Worm (Caenorhabditis elegans) whole organism, mixed stage, embryonic: ENCODE data around the gene C12D8.21.

Experiments
- bed-3 ChIP-seq: fragments of 200-800 bp; sonication (Bioruptor generic); optimal IDR thresholded peaks from 3 replicates; lab custom pipeline; 2018; ENCODE audit warnings: mild to moderate bottlenecking, missing genetic modification characterization, moderate library complexity, missing compliant biosample characterization
- blmp-1 ChIP-seq: fragments of 150-350 bp; optimal IDR thresholded peaks from 2 replicates; lab custom pipeline; 2014; ENCODE audit warnings: missing biosample characterization, missing genetic modification characterization
- ceh-39 ChIP-seq: fragments of 150-350 bp; optimal IDR thresholded peaks from 2 replicates; lab custom pipeline; 2014; ENCODE audit warnings: missing biosample characterization, missing genetic modification characterization
- ceh-43 ChIP-seq: fragments of 200-800 bp; sonication (Bioruptor generic); optimal IDR thresholded peaks from 2 replicates; lab custom pipeline; 2018; ENCODE audit warnings: mild to moderate bottlenecking, missing genetic modification characterization, moderate library complexity, missing compliant biosample characterization
- ceh-83 ChIP-seq: fragments of 200-800 bp; sonication (Bioruptor generic); optimal IDR thresholded peaks from 2 replicates; lab custom pipeline; 2018; ENCODE audit warnings: mild to moderate bottlenecking, missing genetic modification characterization, missing compliant biosample characterization
- cnd-1 ChIP-seq: fragments of 200-800 bp; sonication (Bioruptor generic); optimal IDR thresholded peaks from 2 replicates; lab custom pipeline; 2018; ENCODE audit warnings: mild to moderate bottlenecking, missing genetic modification characterization, missing compliant biosample characterization
- elt-1 ChIP-seq: sonication (generic microtip); optimal IDR thresholded peaks from 2 replicates; lab custom pipeline; 2017; ENCODE audit warnings: missing genetic modification characterization, mild to moderate bottlenecking, missing compliant biosample characterization, antibody characterized with exemption, moderate library complexity, borderline replicate concordance; ENCODE audit not compliant: insufficient read depth
- elt-3 ChIP-seq: fragments of 150-350 bp; optimal IDR thresholded peaks from 2 replicates; lab custom pipeline; 2014; ENCODE audit warnings: missing biosample characterization, missing genetic modification characterization
- flh-1 ChIP-seq: fragments of 200-800 bp; sonication (Bioruptor generic); optimal IDR thresholded peaks from 2 replicates; lab custom pipeline; 2018; ENCODE audit warnings: mild to moderate bottlenecking, missing genetic modification characterization, moderate library complexity, missing compliant biosample characterization
- ham-2 ChIP-seq: fragments of 200-800 bp; sonication (Bioruptor generic); optimal IDR thresholded peaks from 2 replicates; lab custom pipeline; 2018; ENCODE audit warnings: mild to moderate bottlenecking, missing genetic modification characterization, missing compliant biosample characterization
- hlh-1 ChIP-seq: fragments of 150-350 bp; optimal IDR thresholded peaks from 2 replicates; lab custom pipeline; 2014; ENCODE audit warnings: missing biosample characterization, missing genetic modification reagents, missing genetic modification characterization
- lin-13 ChIP-seq: fragments of 150-350 bp; optimal IDR thresholded peaks from 2 replicates; lab custom pipeline; 2014; ENCODE audit warnings: missing biosample characterization, missing genetic modification characterization
- lin-32 ChIP-seq: fragments of 200-800 bp; sonication (Bioruptor generic); optimal IDR thresholded peaks from 2 replicates; lab custom pipeline; 2018; ENCODE audit warnings: mild to moderate bottlenecking, missing genetic modification characterization, missing compliant biosample characterization
- mep-1 ChIP-seq: fragments of 150-350 bp; optimal IDR thresholded peaks from 2 replicates; lab custom pipeline; 2017; ENCODE audit warnings: missing biosample characterization, missing genetic modification reagents, missing genetic modification characterization, inconsistent platforms
- mls-2 ChIP-seq: sonication (generic microtip); optimal IDR thresholded peaks from 2 replicates; lab custom pipeline; 2016; ENCODE audit warnings: mild to moderate bottlenecking, missing genetic modification characterization, moderate library complexity, missing compliant biosample characterization
- nhr-12 ChIP-seq: fragments of 150-350 bp; optimal IDR thresholded peaks from 2 replicates; lab custom pipeline; 2014; ENCODE audit warnings: missing biosample characterization, missing genetic modification characterization
- nhr-2 ChIP-seq: fragments of 150-350 bp; optimal IDR thresholded peaks from 2 replicates; lab custom pipeline; 2014; ENCODE audit warnings: missing biosample characterization, missing genetic modification characterization
- nhr-237 ChIP-seq: fragments of 150-350 bp; optimal IDR thresholded peaks from 2 replicates; lab custom pipeline; 2014; ENCODE audit warnings: missing biosample characterization, missing genetic modification characterization
- nhr-28 ChIP-seq: fragments of 150-350 bp; optimal IDR thresholded peaks from 2 replicates; lab custom pipeline; 2014; ENCODE audit warnings: missing biosample characterization, missing genetic modification characterization
- pha-4 ChIP-seq: fragments of 150-350 bp; optimal IDR thresholded peaks from 2 replicates; lab custom pipeline; 2018; ENCODE audit warnings: missing biosample characterization, missing genetic modification reagents, missing genetic modification characterization
- sem-2 ChIP-seq: fragments of 200-800 bp; sonication (Bioruptor generic); optimal IDR thresholded peaks from 2 replicates; lab custom pipeline; 2018; ENCODE audit warnings: mild to moderate bottlenecking, missing genetic modification characterization, missing compliant biosample characterization
- snpc-4 ChIP-seq: fragments of 150-350 bp; optimal IDR thresholded peaks from 2 replicates; lab custom pipeline; 2014; ENCODE audit warnings: missing biosample characterization, missing genetic modification characterization
- sptf-1 ChIP-seq: sonication (generic microtip); optimal IDR thresholded peaks from 2 replicates; lab custom pipeline; 2017; ENCODE audit warnings: mild to moderate bottlenecking, missing genetic modification characterization, moderate library complexity, missing compliant biosample characterization
- unc-120 ChIP-seq: sonication (generic microtip); optimal IDR thresholded peaks from 2 replicates; lab custom pipeline; 2017; ENCODE audit warnings: missing genetic modification characterization, missing compliant biosample characterization; ENCODE audit not compliant: poor library complexity, severe bottlenecking
- unc-62 ChIP-seq: fragments of 150-350 bp; optimal IDR thresholded peaks from 2 replicates; lab custom pipeline; 2014; ENCODE audit warnings: missing biosample characterization, missing genetic modification reagents, missing genetic modification characterization
- zip-8 ChIP-seq: fragments of 150-350 bp; optimal IDR thresholded peaks from 2 replicates; lab custom pipeline; 2014; ENCODE audit warnings: missing biosample characterization, missing genetic modification characterization
- ztf-11 ChIP-seq: fragments of 150-350 bp; optimal IDR thresholded peaks from 2 replicates; lab custom pipeline; 2014; ENCODE audit warnings: missing biosample characterization, missing genetic modification characterization

The C12D8.21 gene

ce11 chrV:10220605-10221004 lies 20.4 kb downstream of the C12D8.21 start, which contains the start of gene C12D8.13:
C12D8.13 (minus strand) TSS chrV:10220705.
- TF ChIP-seq nhr-237 (tag; lab: Kevin White, UChicago) = no peak
- no peak for TF ChIP-seq zip-8 (tag; lab: Kevin White, UChicago)
- TF ChIP-seq pha-4 (tag; lab: Kevin White, UChicago) = no peak
- TF ChIP-seq unc-120 (tag; lab: Kevin White, UChicago) = no peak
- TF ChIP-seq elt-3 (tag; lab: Kevin White, UChicago) = no peak
- no peak for TF ChIP-seq nhr-2
- TF ChIP-seq ham-2 (GFP tag; lab: Kevin White, UChicago) = no peak
- TF ChIP-seq nhr-28 (tag; lab: Kevin White, UChicago) = no peak
- no peak for TF ChIP-seq lin-32 (GFP tag; lab: Kevin White, UChicago)
- no peak for TF ChIP-seq sem-2 (GFP tag; lab: Kevin White, UChicago)
- TF ChIP-seq unc-62 (GFP tag; lab: Kevin White, UChicago) = no peak
- no peak for TF ChIP-seq elt-1 (tag; lab: Kevin White, UChicago)
- TF ChIP-seq ceh-83 (GFP tag; lab: Kevin White, UChicago) = no peak
- no peak for TF ChIP-seq snpc-4
- no peak for TF ChIP-seq mep-1
- TF ChIP-seq mls-2 (tag; lab: Kevin White, UChicago) = no peak
- TF ChIP-seq, all 35 proteins: peak for 0

DNA sequence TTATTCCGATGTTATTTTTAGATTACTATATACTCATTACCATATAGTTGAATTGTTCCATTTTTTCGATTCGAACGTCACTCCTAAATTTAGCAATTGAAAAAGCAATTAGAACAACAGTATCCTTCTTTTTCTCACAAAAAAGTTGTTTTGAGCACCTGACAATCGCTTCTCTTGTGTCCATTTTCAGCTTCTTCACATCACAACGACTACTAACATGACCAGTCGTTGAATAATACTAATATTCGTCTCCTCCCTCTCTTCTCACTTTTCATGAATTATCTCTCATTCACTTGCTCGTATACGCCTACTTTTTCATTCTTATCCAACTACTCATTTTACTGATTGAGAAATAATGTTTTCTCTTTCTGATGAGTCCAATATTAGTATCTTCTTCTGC lies 24.3 kb downstream of the C12D8.21 start, which contains the start of gene ZK856.14:
TSS of gene ZK856.14 (plus strand) at position 301 of the 400 bp plus-strand sequence.
- TF ChIP-seq zip-8 (tag; lab: Kevin White, UChicago) = no peak
- TF ChIP-seq pha-4 (tag; lab: Kevin White, UChicago) = no peak
- no peak for TF ChIP-seq bed-3 (GFP tag; lab: Kevin White, UChicago)
- no peak for TF ChIP-seq cnd-1 (tag; lab: Kevin White, UChicago)
- no peak for TF ChIP-seq snpc-4
- no peak for TF ChIP-seq ztf-11 (tag; lab: Kevin White, UChicago)
- TF ChIP-seq ceh-43 = no peak
- no peak for TF ChIP-seq elt-1 (tag; lab: Kevin White, UChicago)
- TF ChIP-seq ham-2 (GFP tag; lab: Kevin White, UChicago) = no peak
- no peak for TF ChIP-seq sptf-1 (tag; lab: Kevin White, UChicago)
- no peak for TF ChIP-seq elt-3 (tag; lab: Kevin White, UChicago)
- no peak for TF ChIP-seq mls-2 (tag; lab: Kevin White, UChicago)
- TF ChIP-seq, all 35 proteins: peak for 0

DNA sequence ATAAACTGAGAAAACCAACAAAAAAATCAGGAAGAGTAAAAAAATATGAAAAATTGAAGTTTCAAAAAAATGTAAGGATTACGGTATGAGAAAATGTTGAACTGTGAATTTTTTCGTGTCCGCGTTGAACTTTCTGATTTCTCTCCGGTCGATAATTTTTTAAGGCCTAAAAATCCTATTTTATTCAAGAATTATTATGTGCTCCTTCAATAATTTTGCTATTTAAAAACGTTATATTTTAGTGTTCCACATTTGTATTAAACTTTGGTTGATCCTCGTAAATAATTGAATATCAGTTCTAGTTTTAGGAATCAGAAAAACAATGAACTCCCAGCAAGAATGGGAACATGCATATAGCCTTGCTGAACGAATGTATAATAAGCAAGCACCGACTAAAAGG lies 28.4 kb downstream of the C12D8.21 start, which contains the start of gene hpo-40:
TSS of gene hpo-40 (plus strand) at position 301 of the 400 bp plus-strand sequence.
- TF ChIP-seq elt-1 (tag; lab: Kevin White, UChicago) (no peak), flh-1 (GFP tag; lab: Kevin White, UChicago) (no peak), blmp-1 (tag; lab: Kevin White, UChicago) (no peak)

ce11 chrV:10212027-10212426 lies 29.0 kb downstream of the C12D8.21 start, which contains the start of gene zhit-3:
zhit-3 (minus strand) TSS chrV:10212127.
- no peak for TF ChIP-seq ceh-39 (tag; lab: Kevin White, UChicago)
- no peak for TF ChIP-seq lin-32 (GFP tag; lab: Kevin White, UChicago)
- no peak for TF ChIP-seq ztf-11 (tag; lab: Kevin White, UChicago)
- no peak for TF ChIP-seq ceh-43

DNA sequence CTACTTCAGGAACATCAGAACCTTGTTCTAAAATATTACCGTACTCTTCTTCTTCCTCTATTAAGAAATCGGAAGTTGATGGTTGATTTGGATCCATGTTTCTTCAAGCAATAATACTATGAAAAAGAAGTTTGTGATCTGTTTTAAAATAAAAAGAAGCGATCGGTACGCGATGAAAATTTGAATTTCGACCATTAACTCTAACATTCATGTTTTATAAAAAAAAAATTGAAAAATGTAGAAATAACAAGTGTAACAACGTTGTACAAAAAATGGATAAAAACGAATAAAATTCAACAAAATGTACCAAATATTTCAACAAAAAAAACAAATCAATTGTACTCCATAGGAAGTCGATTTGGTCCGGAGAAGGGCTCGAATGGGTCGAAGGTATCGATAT lies 30.7 kb downstream of the C12D8.21 start, which contains the start of gene tftc-3:
TSS of gene tftc-3 (minus strand) at position 101 of the 400 bp plus-strand sequence.
- TF ChIP-seq mls-2 (tag; lab: Kevin White, UChicago) = no peak

- TF ChIP-seq ham-2 (GFP tag; lab: Kevin White, UChicago) (no peak), unc-62 (GFP tag; lab: Kevin White, UChicago) (no peak), lin-32 (GFP tag; lab: Kevin White, UChicago) (no peak), nhr-2 (no peak), hlh-1 (tag; lab: Kevin White, UChicago) (no peak), elt-3 (tag; lab: Kevin White, UChicago) (no peak), cnd-1 (tag; lab: Kevin White, UChicago) (no peak), ztf-11 (tag; lab: Kevin White, UChicago) (no peak), sem-2 (GFP tag; lab: Kevin White, UChicago) (no peak), nhr-28 (tag; lab: Kevin White, UChicago) (no peak), ceh-43 (no peak), nhr-237 (tag; lab: Kevin White, UChicago) (no peak), nhr-12 (tag; lab: Kevin White, UChicago) (no peak), lin-13 (no peak), unc-120 (tag; lab: Kevin White, UChicago) (no peak)
These were observed 34.5 kb downstream of the C12D8.21 start, which contains the start of gene rpc-25 for ce11 chrV:10206502-10206901. rpc-25 (minus strand) TSS chrV:10206602.
